Fruit fly (Drosophila melanogaster) whole organism, embryonic: Measurements from ENCODE around the gene rb.

ENCODE experiments used
- ATbp ChIP-seq: fragments of 200-800 bp; sonication (Bioruptor generic); optimal IDR thresholded peaks from 2 replicates; lab custom pipeline; 2017; ENCODE audit warnings: missing biosample characterization, mild to moderate bottlenecking, missing genetic modification characterization, missing genetic modification reagents
- Atf-2 ChIP-seq: fragments of 200-800 bp; sonication (Bioruptor generic); optimal IDR thresholded peaks from 2 replicates; lab custom pipeline; 2016; ENCODE audit warnings: missing biosample characterization, missing genetic modification characterization
- Atf3 ChIP-seq: fragments of 200-800 bp; sonication (Bioruptor generic); optimal IDR thresholded peaks from 3 replicates; lab custom pipeline; 2016; ENCODE audit warnings: missing biosample characterization, missing genetic modification characterization
- Atf6 ChIP-seq: fragments of 200-800 bp; sonication (Bioruptor generic); IDR thresholded peaks from 2 replicates; pipeline ENCODE4 v1.3.6; 2022; ENCODE audit warnings: missing biosample characterization, missing genetic modification characterization
- CG1024 ChIP-seq: fragments of 200-800 bp; sonication (Bioruptor generic); IDR thresholded peaks from 2 replicates; pipeline ENCODE4 v1.3.6; 2022; ENCODE audit warnings: missing biosample characterization, missing genetic modification characterization
- CG10366 ChIP-seq: fragments of 200-800 bp; sonication (Bioruptor generic); IDR thresholded peaks from 2 replicates; pipeline ENCODE4 v1.3.6; 2022; ENCODE audit warnings: missing biosample characterization, missing genetic modification characterization
- CG11093 ChIP-seq: fragments of 200-800 bp; sonication (Bioruptor generic); IDR thresholded peaks from 3 replicates; pipeline ENCODE4 v1.3.6; 2022; ENCODE audit warnings: missing biosample characterization, missing genetic modification characterization
- CG12391 ChIP-seq: fragments of 200-800 bp; sonication (Bioruptor generic); optimal IDR thresholded peaks from 3 replicates; lab custom pipeline; 2018; ENCODE audit warnings: missing biosample characterization, mild to moderate bottlenecking, missing genetic modification characterization, moderate library complexity
- CG13287 ChIP-seq: fragments of 200-800 bp; sonication (Bioruptor generic); IDR thresholded peaks from 2 replicates; pipeline ENCODE4 v1.3.6; 2022; ENCODE audit warnings: missing biosample characterization, missing genetic modification characterization; ENCODE audit not compliant: partially characterized antibody
- CG13624 ChIP-seq: fragments of 200-800 bp; sonication (Bioruptor generic); optimal IDR thresholded peaks from 2 replicates; lab custom pipeline; 2016; ENCODE audit warnings: missing biosample characterization, missing genetic modification characterization
- CG13775 ChIP-seq: fragments of 200-800 bp; sonication (Bioruptor generic); optimal IDR thresholded peaks from 3 replicates; lab custom pipeline; 2017; ENCODE audit warnings: missing biosample characterization, mild to moderate bottlenecking, missing genetic modification characterization
- CG13894 ChIP-seq: fragments of 200-800 bp; sonication (Bioruptor generic); optimal IDR thresholded peaks from 3 replicates; lab custom pipeline; 2018; ENCODE audit warnings: missing biosample characterization, mild to moderate bottlenecking, missing genetic modification characterization, moderate library complexity
- CG14441 ChIP-seq: fragments of 200-800 bp; sonication (Bioruptor generic); IDR thresholded peaks from 2 replicates; pipeline ENCODE4 v1.3.6; 2022; ENCODE audit warnings: missing biosample characterization, missing genetic modification characterization
- CG14965 ChIP-seq: fragments of 200-800 bp; sonication (Bioruptor generic); optimal IDR thresholded peaks from 2 replicates; lab custom pipeline; 2016; ENCODE audit warnings: missing biosample characterization, missing genetic modification characterization, borderline replicate concordance
- CG17361 ChIP-seq: fragments of 200-800 bp; sonication (Bioruptor generic); IDR thresholded peaks from 3 replicates; pipeline ENCODE4 v1.3.6; 2022; ENCODE audit warnings: missing biosample characterization, missing genetic modification characterization
- CG17385 ChIP-seq: fragments of 200-800 bp; sonication (Bioruptor generic); optimal IDR thresholded peaks from 3 replicates; lab custom pipeline; 2018; ENCODE audit warnings: missing biosample characterization, mild to moderate bottlenecking, missing genetic modification characterization
- CG1792 ChIP-seq: fragments of 200-800 bp; sonication (Bioruptor generic); optimal IDR thresholded peaks from 2 replicates; lab custom pipeline; 2016; ENCODE audit warnings: missing biosample characterization, missing genetic modification characterization
- CG2875 ChIP-seq: fragments of 200-800 bp; sonication (Bioruptor generic); optimal IDR thresholded peaks from 2 replicates; lab custom pipeline; 2017; ENCODE audit warnings: missing biosample characterization, mild to moderate bottlenecking, missing genetic modification characterization, missing genetic modification reagents
- CG4424 ChIP-seq: fragments of 200-800 bp; sonication (Bioruptor generic); optimal IDR thresholded peaks from 3 replicates; lab custom pipeline; 2016; ENCODE audit warnings: missing biosample characterization, missing genetic modification characterization
- CG6654 ChIP-seq: fragments of 200-800 bp; sonication (Bioruptor generic); optimal IDR thresholded peaks from 2 replicates; lab custom pipeline; 2017; ENCODE audit warnings: missing biosample characterization, mild to moderate bottlenecking, missing genetic modification characterization
- CG6791 ChIP-seq: fragments of 200-800 bp; sonication (Bioruptor generic); IDR thresholded peaks from 3 replicates; pipeline ENCODE4 v1.3.6; 2022; ENCODE audit warnings: missing biosample characterization, missing genetic modification characterization; ENCODE audit not compliant: partially characterized antibody
- CG8944 ChIP-seq: fragments of 200-800 bp; sonication (Bioruptor generic); optimal IDR thresholded peaks from 3 replicates; lab custom pipeline; 2016; ENCODE audit warnings: missing biosample characterization, missing genetic modification characterization
- CG9437 ChIP-seq: fragments of 200-800 bp; sonication (Bioruptor generic); optimal IDR thresholded peaks from 2 replicates; lab custom pipeline; 2018; ENCODE audit warnings: missing biosample characterization, mild to moderate bottlenecking, missing genetic modification characterization
- Chrac-16 ChIP-seq: fragments of 200-800 bp; sonication (Bioruptor generic); optimal IDR thresholded peaks from 3 replicates; lab custom pipeline; 2016; ENCODE audit warnings: missing biosample characterization, missing genetic modification characterization
- Dll ChIP-seq: fragments of 200-800 bp; sonication (Bioruptor generic); IDR thresholded peaks from 4 replicates; pipeline ENCODE4 v1.3.6; 2022; ENCODE audit warnings: missing biosample characterization, missing genetic modification characterization; ENCODE audit not compliant: partially characterized antibody
- ERR ChIP-seq: fragments of 200-800 bp; sonication (Bioruptor generic); optimal IDR thresholded peaks from 2 replicates; lab custom pipeline; 2016; ENCODE audit warnings: missing biosample characterization, missing genetic modification characterization
- Ets65A ChIP-seq: fragments of 200-800 bp; sonication (Bioruptor generic); peaks from one replicate; lab custom pipeline; 2016; ENCODE audit warnings: missing biosample characterization, missing genetic modification characterization
- Fer1 ChIP-seq: fragments of 200-800 bp; sonication (Bioruptor generic); optimal IDR thresholded peaks from 2 replicates; lab custom pipeline; 2017; ENCODE audit warnings: missing biosample characterization, mild to moderate bottlenecking, missing genetic modification characterization
- Fer2 ChIP-seq: fragments of 200-800 bp; sonication (Bioruptor generic); optimal IDR thresholded peaks from 2 replicates; lab custom pipeline; 2018; ENCODE audit warnings: missing biosample characterization, mild to moderate bottlenecking, missing genetic modification characterization, moderate library complexity
- Hey ChIP-seq: fragments of 200-800 bp; sonication (Bioruptor generic); optimal IDR thresholded peaks from 3 replicates; lab custom pipeline; 2018; ENCODE audit warnings: missing biosample characterization, mild to moderate bottlenecking, missing genetic modification characterization
- NC2α ChIP-seq: fragments of 200-800 bp; sonication (Bioruptor generic); optimal IDR thresholded peaks from 2 replicates; lab custom pipeline; 2016; ENCODE audit warnings: missing biosample characterization, missing genetic modification characterization
- NK7.1 ChIP-seq: fragments of 200-800 bp; sonication (Bioruptor generic); optimal IDR thresholded peaks from 3 replicates; lab custom pipeline; 2016; ENCODE audit warnings: missing biosample characterization, missing genetic modification characterization
- Oli ChIP-seq: fragments of 200-800 bp; sonication (Bioruptor generic); optimal IDR thresholded peaks from 2 replicates; lab custom pipeline; 2018; ENCODE audit warnings: missing biosample characterization, mild to moderate bottlenecking, missing genetic modification characterization, moderate library complexity
- Opbp ChIP-seq: fragments of 200-800 bp; sonication (Bioruptor generic); IDR thresholded peaks from 3 replicates; pipeline ENCODE4 v1.3.6; 2022; ENCODE audit warnings: missing biosample characterization, missing genetic modification characterization; ENCODE audit not compliant: partially characterized antibody
- PHDP ChIP-seq: fragments of 200-800 bp; sonication (Bioruptor generic); optimal IDR thresholded peaks from 3 replicates; lab custom pipeline; 2018; ENCODE audit warnings: missing biosample characterization, mild to moderate bottlenecking, missing genetic modification characterization, moderate library complexity
- Ptx1 ChIP-seq: fragments of 200-800 bp; sonication (Bioruptor generic); IDR thresholded peaks from 2 replicates; pipeline ENCODE4 v1.3.6; 2022; ENCODE audit warnings: missing biosample characterization, missing genetic modification characterization
- Rfx ChIP-seq: fragments of 200-800 bp; sonication (Bioruptor generic); IDR thresholded peaks from 2 replicates; pipeline ENCODE4 v1.3.6; 2022; ENCODE audit warnings: missing biosample characterization, missing genetic modification characterization
- Sox102F ChIP-seq: fragments of 200-800 bp; sonication (Bioruptor generic); optimal IDR thresholded peaks from 2 replicates; lab custom pipeline; 2018; ENCODE audit warnings: missing biosample characterization, mild to moderate bottlenecking, missing genetic modification characterization, moderate library complexity
- Sry-δ ChIP-seq: fragments of 200-800 bp; sonication (Bioruptor generic); optimal IDR thresholded peaks from 2 replicates; lab custom pipeline; 2016; ENCODE audit warnings: missing biosample characterization, missing genetic modification characterization
- amos ChIP-seq: fragments of 200-800 bp; sonication (Bioruptor generic); IDR thresholded peaks from 2 replicates; pipeline ENCODE4 v1.3.6; 2022; ENCODE audit warnings: missing biosample characterization, missing genetic modification characterization; ENCODE audit not compliant: partially characterized antibody
- bowl ChIP-seq: fragments of 200-800 bp; sonication (Bioruptor generic); IDR thresholded peaks from 2 replicates; pipeline ENCODE4 v1.3.6; 2022; ENCODE audit warnings: missing biosample characterization, missing genetic modification characterization
- cad ChIP-seq: fragments of >200 bp; optimal IDR thresholded peaks from 2 replicates; lab custom pipeline; 2017; ENCODE audit warnings: missing biosample characterization, missing genetic modification characterization
- crp ChIP-seq, 2 experiments: fragments of 200-800 bp; sonication (Bioruptor generic); optimal IDR thresholded peaks; 2 replicates in 1 of 2; 3 replicates in 1 of 2; lab custom pipeline; 2017; ENCODE audit warnings: missing biosample characterization in 2 of 2, missing genetic modification characterization in 2 of 2, mild to moderate bottlenecking in 1 of 2, moderate library complexity in 1 of 2
- dimm ChIP-seq: fragments of 200-800 bp; sonication (Bioruptor generic); IDR thresholded peaks from 2 replicates; pipeline ENCODE4 v1.3.6; 2022; ENCODE audit warnings: missing biosample characterization, missing genetic modification characterization
- eyg ChIP-seq: fragments of 200-800 bp; sonication (Bioruptor generic); optimal IDR thresholded peaks from 3 replicates; lab custom pipeline; 2016; ENCODE audit warnings: missing biosample characterization, missing genetic modification characterization
- gem ChIP-seq: fragments of 200-800 bp; sonication (Bioruptor generic); optimal IDR thresholded peaks from 2 replicates; lab custom pipeline; 2019; ENCODE audit warnings: missing biosample characterization, mild to moderate bottlenecking, missing genetic modification characterization, moderate library complexity
- hb ChIP-seq: fragments of 200-800 bp; sonication (Bioruptor generic); IDR thresholded peaks from 3 replicates; pipeline ENCODE4 v1.3.6; 2022; ENCODE audit warnings: missing biosample characterization, missing genetic modification characterization; ENCODE audit not compliant: partially characterized antibody
- luna ChIP-seq: fragments of 200-800 bp; sonication (Bioruptor generic); optimal IDR thresholded peaks from 2 replicates; lab custom pipeline; 2016; ENCODE audit warnings: missing biosample characterization, missing genetic modification characterization
- onecut ChIP-seq: fragments of 200-800 bp; sonication (Bioruptor generic); IDR thresholded peaks from 2 replicates; pipeline ENCODE4 v1.3.6; 2022; ENCODE audit warnings: missing biosample characterization, missing genetic modification characterization
- vfl ChIP-seq: fragments of 200-800 bp; sonication (Bioruptor generic); optimal IDR thresholded peaks from 2 replicates; lab custom pipeline; 2016; ENCODE audit warnings: missing biosample characterization, missing genetic modification characterization
- zfh1 ChIP-seq: fragments of 200-800 bp; sonication (Bioruptor generic); IDR thresholded peaks from 3 replicates; pipeline ENCODE4 v1.3.6; 2022; ENCODE audit warnings: missing biosample characterization, missing genetic modification characterization

The rb gene

DNA sequence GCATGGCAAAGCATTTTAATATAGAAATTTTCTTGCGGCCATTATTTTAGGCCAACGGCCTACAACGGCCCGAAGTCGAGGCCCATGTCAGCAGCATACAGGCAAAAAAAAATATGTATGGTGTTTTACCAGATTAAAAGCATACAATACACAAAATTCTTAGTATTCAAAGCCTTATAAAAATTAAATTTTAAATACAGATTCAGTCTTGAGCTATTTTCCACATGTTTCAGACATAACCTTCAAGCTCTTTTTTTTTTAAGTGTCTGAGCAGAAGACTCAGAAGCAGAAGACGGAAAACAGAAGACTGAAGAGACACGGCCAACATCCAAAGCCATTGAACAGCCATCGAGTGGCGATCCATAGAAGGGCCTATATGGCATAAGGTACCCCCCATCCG is 41.3 kb upstream of the rb start (continued):
- no peak for TF ChIP-seq vfl (GFP tag; lab: Kevin White, UChicago)
- no peak for TF ChIP-seq CG6791 (GFP tag; lab: Robert Waterston, UW)
- TF ChIP-seq Atf-2 (GFP tag; lab: Kevin White, UChicago): peak; percentile 17
- no peak for TF ChIP-seq CG1792
- TF ChIP-seq ERR (GFP tag; lab: Kevin White, UChicago): no peak
- no peak for TF ChIP-seq CG1024 (GFP tag; lab: Robert Waterston, UW)
- peak; percentile 64; the same call in 1 of the 3 replicates for TF ChIP-seq zfh1
- no peak for TF ChIP-seq CG13894 (tag; lab: Kevin White, UChicago)
- no peak for TF ChIP-seq amos (GFP tag; lab: Robert Waterston, UW)
- TF ChIP-seq CG4424: peak; percentile 39
- TF ChIP-seq hb (GFP tag; lab: Robert Waterston, UW): no peak
- TF ChIP-seq crp (GFP tag; optimal IDR thresholded peaks at IDR 0.05; lab: Kevin White, UChicago): no peak
- peak; percentile 57; the same call in 2 of the 3 replicates for TF ChIP-seq CG17361 (GFP tag; lab: Robert Waterston, UW)
- TF ChIP-seq onecut: no peak
- TF ChIP-seq gem (tag; lab: Kevin White, UChicago): peak; percentile 70
- TF ChIP-seq ATbp: peak; percentile 29
- TF ChIP-seq CG2875: peak; percentile 9
- TF ChIP-seq CG13287: no peak
- TF ChIP-seq dimm: no peak
- no peak for TF ChIP-seq Opbp
- TF ChIP-seq Rfx (GFP tag; lab: Robert Waterston, UW): no peak
- TF ChIP-seq Oli: peak; percentile 51
- no peak for TF ChIP-seq CG9437
- TF ChIP-seq Atf6 (GFP tag; lab: Robert Waterston, UW): no peak
- TF ChIP-seq bowl (GFP tag; lab: Robert Waterston, UW): no peak
- TF ChIP-seq CG11093 (GFP tag; lab: Robert Waterston, UW): peak; percentile 43; the same call in 1 of the 3 replicates
- peak; percentile 28 for TF ChIP-seq CG17385 (GFP tag; lab: Kevin White, UChicago)
- TF ChIP-seq Ets65A (GFP tag; lab: Kevin White, UChicago): no peak
- TF ChIP-seq Chrac-16 (GFP tag; lab: Kevin White, UChicago): peak; percentile 30
- no peak for TF ChIP-seq CG14441 (GFP tag; lab: Robert Waterston, UW)
- TF ChIP-seq PHDP (tag; lab: Kevin White, UChicago): peak; percentile 18
- no peak for TF ChIP-seq cad (GFP tag; lab: Kevin White, UChicago)
- no peak for TF ChIP-seq Sry-δ (GFP tag; lab: Kevin White, UChicago)
- peak; percentile 45 for TF ChIP-seq Sox102F (GFP tag; lab: Kevin White, UChicago)
- TF ChIP-seq Fer2 (tag; lab: Kevin White, UChicago): no peak
- no peak for TF ChIP-seq CG13624 (GFP tag; lab: Kevin White, UChicago)
- no peak for TF ChIP-seq Dll (GFP tag; lab: Robert Waterston, UW)
- peak; percentile 58 for TF ChIP-seq CG12391
- TF ChIP-seq luna: no peak
- TF ChIP-seq NK7.1 (GFP tag; lab: Kevin White, UChicago): no peak
- TF ChIP-seq Fer1 (GFP tag; lab: Kevin White, UChicago): no peak
- no peak for TF ChIP-seq Atf3 (GFP tag; lab: Kevin White, UChicago)
- no peak for TF ChIP-seq CG10366 (GFP tag; lab: Robert Waterston, UW)
- no peak for TF ChIP-seq CG8944 (GFP tag; lab: Kevin White, UChicago)
- TF ChIP-seq Hey (tag; lab: Kevin White, UChicago): no peak
- no peak for TF ChIP-seq CG13775 (GFP tag; lab: Kevin White, UChicago)
- peak; percentile 27 for TF ChIP-seq CG6654 (GFP tag; lab: Kevin White, UChicago)
- TF ChIP-seq Ptx1 (GFP tag; lab: Robert Waterston, UW): peak; percentile 50; the same call in 1 of the 2 replicates
- no peak for TF ChIP-seq NC2α
- TF ChIP-seq CG14965 (GFP tag; lab: Kevin White, UChicago): no peak
- TF ChIP-seq eyg (GFP tag; lab: Kevin White, UChicago): no peak
